Fruit fly (Drosophila melanogaster): Measurements from ENCODE around the gene Tengl3.

- no peak for TF ChIP-seq h (GFP tag; optimal IDR thresholded peaks at IDR 0.05)
- TF ChIP-seq CG32264 (GFP tag; optimal IDR thresholded peaks at IDR 0.05): no peak
- TF ChIP-seq foxo (GFP tag; optimal IDR thresholded peaks at IDR 0.05): no peak
Measured at dm6 chr2L:2286773-2287172, 48.7 kb upstream of the Tengl3 start, which contains the start of gene CG31681.

Measured in whole organism, wandering third instar larva.